Worm (Caenorhabditis elegans) whole organism, L3 larva: Measurements from ENCODE around the gene gtf-2F1.

Experiments used
- R02D3.7 ChIP-seq: fragments of 150-350 bp; optimal IDR thresholded peaks from 2 replicates; lab custom pipeline; 2014; ENCODE audit warnings: missing biosample characterization, missing genetic modification characterization
- ZK546.5 ChIP-seq: sonication (generic microtip); optimal IDR thresholded peaks from 2 replicates; lab custom pipeline; 2017; ENCODE audit warnings: missing biosample characterization, missing genetic modification characterization
- egl-27 ChIP-seq: sonication (generic microtip); optimal IDR thresholded peaks from 4 replicates; lab custom pipeline; 2017; ENCODE audit warnings: missing biosample characterization, missing genetic modification reagents, missing genetic modification characterization
- egl-5 ChIP-seq: fragments of 150-350 bp; optimal IDR thresholded peaks from 2 replicates; lab custom pipeline; 2017; ENCODE audit warnings: missing biosample characterization, missing genetic modification reagents, missing genetic modification characterization, inconsistent platforms
- elt-1 ChIP-seq: fragments of 150-350 bp; optimal IDR thresholded peaks from 2 replicates; lab custom pipeline; 2014; ENCODE audit warnings: missing biosample characterization, missing genetic modification characterization
- elt-2 ChIP-seq: sonication (generic microtip); optimal IDR thresholded peaks from 2 replicates; lab custom pipeline; 2016; ENCODE audit warnings: missing genetic modification reagents, mild to moderate bottlenecking, missing genetic modification characterization, missing compliant biosample characterization
- elt-3 ChIP-seq, 3 experiments: fragments of 150-350 bp in 1 of 3; sonication (generic microtip) in 2 of 3; optimal IDR thresholded peaks; 2 replicates in 2 of 3; 4 replicates in 1 of 3; lab custom pipeline; 2014 to 2017; ENCODE audit warnings: missing biosample characterization in 3 of 3, missing genetic modification characterization in 3 of 3
- fkh-10 ChIP-seq: sonication (generic microtip); optimal IDR thresholded peaks from 2 replicates; lab custom pipeline; 2017; ENCODE audit warnings: missing biosample characterization, missing genetic modification reagents, missing genetic modification characterization
- fkh-2 ChIP-seq: fragments of 150-350 bp; optimal IDR thresholded peaks from 2 replicates; lab custom pipeline; 2014; ENCODE audit warnings: missing biosample characterization, missing genetic modification reagents, missing genetic modification characterization
- fos-1 ChIP-seq: fragments of 150-350 bp; optimal IDR thresholded peaks from 2 replicates; lab custom pipeline; 2014; ENCODE audit warnings: missing biosample characterization, missing genetic modification characterization
- hmg-11 ChIP-seq: sonication (generic microtip); optimal IDR thresholded peaks from 2 replicates; lab custom pipeline; 2016; ENCODE audit warnings: missing genetic modification characterization, missing compliant biosample characterization
- lin-39 ChIP-seq: fragments of 150-350 bp; optimal IDR thresholded peaks from 2 replicates; lab custom pipeline; 2018; ENCODE audit warnings: missing biosample characterization, missing genetic modification reagents, missing genetic modification characterization
- lsy-12 ChIP-seq: sonication (generic microtip); optimal IDR thresholded peaks from 2 replicates; lab custom pipeline; 2016; ENCODE audit warnings: mild to moderate bottlenecking, missing genetic modification characterization, missing compliant biosample characterization
- mdl-1 ChIP-seq: fragments of 150-350 bp; optimal IDR thresholded peaks from 2 replicates; lab custom pipeline; 2014; ENCODE audit warnings: missing biosample characterization, missing genetic modification characterization
- nfya-1 ChIP-seq: sonication (generic microtip); optimal IDR thresholded peaks from 2 replicates; lab custom pipeline; 2017; ENCODE audit warnings: missing genetic modification characterization, mild to moderate bottlenecking, missing compliant biosample characterization, antibody characterized with exemption, moderate library complexity; ENCODE audit not compliant: insufficient read depth
- nhr-11 ChIP-seq: fragments of 150-350 bp; optimal IDR thresholded peaks from 2 replicates; lab custom pipeline; 2014; ENCODE audit warnings: missing biosample characterization, missing genetic modification characterization
- nhr-12 ChIP-seq: fragments of 150-350 bp; optimal IDR thresholded peaks from 2 replicates; lab custom pipeline; 2014; ENCODE audit warnings: missing biosample characterization, missing genetic modification characterization
- nhr-237 ChIP-seq: fragments of 150-350 bp; optimal IDR thresholded peaks from 2 replicates; lab custom pipeline; 2014; ENCODE audit warnings: missing biosample characterization, missing genetic modification characterization
- nhr-43 ChIP-seq: sonication (generic microtip); optimal IDR thresholded peaks from 2 replicates; lab custom pipeline; 2016; ENCODE audit warnings: mild to moderate bottlenecking, missing genetic modification characterization, missing compliant biosample characterization; ENCODE audit not compliant: poor library complexity, severe bottlenecking
- nhr-67 ChIP-seq: fragments of 150-350 bp; optimal IDR thresholded peaks from 2 replicates; lab custom pipeline; 2014; ENCODE audit warnings: missing biosample characterization, missing genetic modification characterization
- nhr-76 ChIP-seq: fragments of 150-350 bp; sonication (generic microtip); optimal IDR thresholded peaks from 5 replicates; lab custom pipeline; 2014; ENCODE audit warnings: missing biosample characterization, missing genetic modification characterization
- nhr-77 ChIP-seq: fragments of 150-350 bp; optimal IDR thresholded peaks from 2 replicates; lab custom pipeline; 2014; ENCODE audit warnings: missing biosample characterization, missing genetic modification characterization
- pha-4 ChIP-seq: fragments of 150-350 bp; optimal IDR thresholded peaks from 2 replicates; lab custom pipeline; 2014; ENCODE audit warnings: missing biosample characterization, missing genetic modification reagents, missing genetic modification characterization
- sea-2 ChIP-seq: fragments of 150-350 bp; sonication (generic microtip); optimal IDR thresholded peaks from 4 replicates; lab custom pipeline; 2014; ENCODE audit warnings: missing biosample characterization, missing genetic modification reagents, missing genetic modification characterization
- unc-62 ChIP-seq: fragments of 150-350 bp; sonication (generic microtip); optimal IDR thresholded peaks from 4 replicates; lab custom pipeline; 2014; ENCODE audit warnings: missing biosample characterization, missing genetic modification reagents, missing genetic modification characterization
- ztf-11 ChIP-seq: fragments of 150-350 bp; optimal IDR thresholded peaks from 2 replicates; lab custom pipeline; 2014; ENCODE audit warnings: missing biosample characterization, missing genetic modification characterization
- ztf-4 ChIP-seq: fragments of 150-350 bp; optimal IDR thresholded peaks from 2 replicates; lab custom pipeline; 2014; ENCODE audit warnings: missing biosample characterization, missing genetic modification characterization

gtf-2F1 gene

ce11 chrII:4276924-4277323 lies 24.5 kb upstream of the gtf-2F1 start:
- TF ChIP-seq elt-1 (tag; lab: Kevin White, UChicago), result no peak
- TF ChIP-seq mdl-1, result no peak
- no peak for TF ChIP-seq egl-27 (tag; lab: Kevin White, UChicago)
- no peak for TF ChIP-seq lin-39 (tag; lab: Kevin White, UChicago)
- peak; percentile 9 for TF ChIP-seq fkh-10 (GFP tag; lab: Kevin White, UChicago)
- no peak for TF ChIP-seq nhr-77

ce11 chrII:4277639-4278038 lies 23.8 kb upstream of the gtf-2F1 start:
- TF ChIP-seq fos-1 (no peak), elt-3 (tag; optimal IDR thresholded peaks at IDR 0.05; lab: Kevin White, UChicago) (no peak), nhr-237 (tag; lab: Kevin White, UChicago) (no peak), pha-4 (no peak), hmg-11 (no peak), ztf-11 (tag; lab: Kevin White, UChicago) (no peak), elt-2 (tag; lab: Kevin White, UChicago) (no peak), nhr-12 (tag; lab: Kevin White, UChicago) (no peak), nhr-67 (tag; lab: Kevin White, UChicago) (no peak), ZK546.5 (tag; lab: Kevin White, UChicago) (no peak), unc-62 (GFP tag; lab: Kevin White, UChicago) (no peak), mdl-1 (no peak), egl-5 (tag; lab: Kevin White, UChicago) (no peak), ztf-4 (no peak)

DNA sequence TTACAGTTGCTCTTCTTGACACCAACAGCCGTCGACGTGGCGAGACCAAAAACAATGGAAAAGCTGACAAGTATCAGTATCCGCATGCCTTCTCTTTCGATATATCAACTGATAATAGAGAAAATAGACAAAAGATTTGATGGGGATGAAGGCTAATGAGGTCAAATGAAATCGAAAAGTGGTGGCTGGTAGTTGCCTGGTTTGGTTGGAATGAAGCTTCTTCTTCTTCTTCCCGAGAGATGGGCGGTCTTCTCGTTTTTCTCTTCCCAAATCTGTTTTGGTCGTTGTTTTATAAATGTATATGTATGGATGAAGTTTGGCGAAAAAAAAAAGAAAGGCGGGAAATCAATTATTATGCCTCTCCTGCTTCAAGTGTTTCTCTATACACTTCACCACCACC lies 19.7 kb upstream of the gtf-2F1 start, which contains the start of gene C01F1.5:
TSS of gene C01F1.5 (minus strand) at position 103 of the 400 bp plus-strand sequence.
- TF ChIP-seq R02D3.7 (tag; lab: Kevin White, UChicago) (no peak), unc-62 (GFP tag; lab: Kevin White, UChicago) (no peak), lin-39 (tag; lab: Kevin White, UChicago) (no peak), ztf-11 (tag; lab: Kevin White, UChicago) (no peak), elt-3 (tag; optimal IDR thresholded peaks at IDR 0.05; lab: Kevin White, UChicago) (no peak), ZK546.5 (tag; lab: Kevin White, UChicago) (no peak), nhr-43 (no peak), nhr-77 (no peak), egl-5 (tag; lab: Kevin White, UChicago) (no peak), nfya-1 (no peak), lsy-12 (tag; lab: Kevin White, UChicago) (no peak)

ce11 chrII:4284305-4285193 lies 16.9 kb upstream of the gtf-2F1 start:
- no peak for TF ChIP-seq elt-1 (tag; lab: Kevin White, UChicago)
- TF ChIP-seq nhr-11 (tag; lab: Kevin White, UChicago), result no peak
- no peak for TF ChIP-seq nhr-76 (tag; lab: Kevin White, UChicago)
- TF ChIP-seq fkh-2 (tag; lab: Kevin White, UChicago), result no peak
- no peak for TF ChIP-seq R02D3.7 (tag; lab: Kevin White, UChicago)
- TF ChIP-seq nfya-1, result peak; percentile 88
- no peak for TF ChIP-seq sea-2

ce11 chrII:4286921-4287320 lies 14.5 kb upstream of the gtf-2F1 start:
- TF ChIP-seq fkh-10 (GFP tag; lab: Kevin White, UChicago) (no peak), nfya-1 (peak; percentile 89)

DNA sequence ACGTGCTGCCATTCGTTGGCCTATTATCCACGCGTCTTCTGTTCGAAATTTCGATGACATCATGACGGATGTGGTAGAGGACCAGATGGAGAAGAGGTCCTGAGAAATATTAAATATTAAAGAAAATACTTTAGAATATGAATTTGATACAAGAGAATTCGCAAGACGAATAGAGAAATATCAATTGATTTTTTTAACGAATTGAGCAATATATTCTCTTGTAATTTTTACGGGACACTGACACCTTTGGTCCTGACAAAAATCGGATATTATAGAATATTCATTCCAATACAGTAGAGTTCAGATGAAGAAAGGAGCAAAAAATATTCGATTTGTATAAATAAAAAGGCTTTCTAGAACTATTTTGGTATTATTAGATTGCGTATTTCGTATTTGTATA lies 13.3 kb upstream of the gtf-2F1 start, which contains the start of gene C01F1.6:
TSS of gene C01F1.6 (minus strand) at position 101 of the 400 bp plus-strand sequence.
- TF ChIP-seq elt-3 (tag; optimal IDR thresholded peaks at IDR 0.05; lab: Kevin White, UChicago), result no peak
- TF ChIP-seq ZK546.5 (tag; lab: Kevin White, UChicago), result no peak
- TF ChIP-seq nfya-1, result no peak
- no peak for TF ChIP-seq nhr-43
- no peak for TF ChIP-seq nhr-67 (tag; lab: Kevin White, UChicago)
- no peak for TF ChIP-seq egl-27 (tag; lab: Kevin White, UChicago)
